Fruit fly (Drosophila melanogaster) whole organism, prepupa: ENCODE results near the gene CG4970.

ENCODE experiments used
- Blimp-1 ChIP-seq: fragments of 200-800 bp; sonication (Bioruptor generic); optimal IDR thresholded peaks from 3 replicates; lab custom pipeline; 2017; ENCODE audit warnings: missing biosample characterization, missing genetic modification characterization, mild to moderate bottlenecking, moderate library complexity, missing genetic modification reagents
- CG10631 ChIP-seq: fragments of 200-800 bp; sonication (Bioruptor generic); optimal IDR thresholded peaks from 2 replicates; lab custom pipeline; 2016; ENCODE audit warnings: missing biosample characterization, missing genetic modification characterization
- CG10669 ChIP-seq: fragments of 200-800 bp; sonication (Bioruptor generic); optimal IDR thresholded peaks from 3 replicates; lab custom pipeline; 2018; ENCODE audit warnings: missing biosample characterization, mild to moderate bottlenecking, missing genetic modification characterization, moderate library complexity
- CG11762 ChIP-seq: fragments of 200-800 bp; sonication (Bioruptor generic); optimal IDR thresholded peaks from 3 replicates; lab custom pipeline; 2016; ENCODE audit warnings: missing biosample characterization, missing genetic modification characterization; ENCODE audit not compliant: insufficient read depth
- CG11902 ChIP-seq: fragments of 200-800 bp; sonication (Bioruptor generic); optimal IDR thresholded peaks from 3 replicates; lab custom pipeline; 2016; ENCODE audit warnings: missing biosample characterization, missing genetic modification characterization
- CG15336 ChIP-seq: fragments of 200-800 bp; sonication (Bioruptor generic); IDR thresholded peaks from 2 replicates; pipeline ENCODE4 v1.3.6; 2022; ENCODE audit warnings: missing biosample characterization, missing genetic modification characterization
- CG1621 ChIP-seq: fragments of 200-800 bp; sonication (Bioruptor generic); optimal IDR thresholded peaks from 3 replicates; lab custom pipeline; 2018; ENCODE audit warnings: missing biosample characterization, mild to moderate bottlenecking, missing genetic modification characterization
- CG16779 ChIP-seq: fragments of 200-800 bp; sonication (Bioruptor generic); optimal IDR thresholded peaks from 3 replicates; lab custom pipeline; 2017; ENCODE audit warnings: missing biosample characterization, mild to moderate bottlenecking, missing genetic modification characterization
- CG34406 ChIP-seq: fragments of 200-800 bp; sonication (Bioruptor generic); optimal IDR thresholded peaks from 3 replicates; lab custom pipeline; 2016; ENCODE audit warnings: missing biosample characterization, missing genetic modification characterization
- CG3919 ChIP-seq: fragments of 200-800 bp; sonication (Bioruptor generic); optimal IDR thresholded peaks from 3 replicates; lab custom pipeline; 2016; ENCODE audit warnings: missing biosample characterization, missing genetic modification characterization
- CG4318 ChIP-seq: fragments of 200-800 bp; sonication (Bioruptor generic); optimal IDR thresholded peaks from 3 replicates; lab custom pipeline; 2017; ENCODE audit warnings: missing biosample characterization, mild to moderate bottlenecking, missing genetic modification characterization
- CG6163 ChIP-seq: fragments of 200-800 bp; sonication (Bioruptor generic); IDR thresholded peaks from 3 replicates; pipeline ENCODE4 v1.3.6; 2022; ENCODE audit warnings: missing biosample characterization, missing genetic modification characterization
- CG6276 ChIP-seq: fragments of 200-800 bp; sonication (Bioruptor generic); optimal IDR thresholded peaks from 2 replicates; lab custom pipeline; 2017; ENCODE audit warnings: missing biosample characterization, mild to moderate bottlenecking, missing genetic modification characterization
- CG6792 ChIP-seq: fragments of 200-800 bp; sonication (Bioruptor generic); optimal IDR thresholded peaks from 3 replicates; lab custom pipeline; 2016; ENCODE audit warnings: missing biosample characterization, missing genetic modification characterization
- CG6854 ChIP-seq: fragments of 200-800 bp; sonication (Bioruptor generic); optimal IDR thresholded peaks from 2 replicates; lab custom pipeline; 2017; ENCODE audit warnings: missing biosample characterization, mild to moderate bottlenecking, missing genetic modification characterization
- CG7368 ChIP-seq: fragments of 200-800 bp; sonication (Bioruptor generic); optimal IDR thresholded peaks from 3 replicates; lab custom pipeline; 2016; ENCODE audit warnings: missing biosample characterization, missing genetic modification characterization
- CG8119 ChIP-seq: fragments of 200-800 bp; sonication (Bioruptor generic); IDR thresholded peaks from 3 replicates; pipeline ENCODE4 v1.3.6; 2022; ENCODE audit warnings: missing biosample characterization, missing genetic modification characterization
- CG8632 ChIP-seq: fragments of 200-800 bp; sonication (Bioruptor generic); optimal IDR thresholded peaks from 3 replicates; lab custom pipeline; 2016; ENCODE audit warnings: missing biosample characterization, missing genetic modification characterization
- CG9139 ChIP-seq: fragments of 200-800 bp; sonication (Bioruptor generic); optimal IDR thresholded peaks from 3 replicates; lab custom pipeline; 2017; ENCODE audit warnings: missing biosample characterization, mild to moderate bottlenecking, missing genetic modification characterization
- Eip75B ChIP-seq: fragments of 200-800 bp; sonication (Bioruptor generic); optimal IDR thresholded peaks from 3 replicates; lab custom pipeline; 2016; ENCODE audit warnings: missing biosample characterization, missing genetic modification characterization
- Eip93F ChIP-seq: fragments of 200-800 bp; sonication (Bioruptor generic); optimal IDR thresholded peaks from 2 replicates; lab custom pipeline; 2016; ENCODE audit warnings: missing biosample characterization, mild to moderate bottlenecking, missing genetic modification characterization
- Ets21C ChIP-seq: fragments of 200-800 bp; sonication (Bioruptor generic); optimal IDR thresholded peaks from 3 replicates; lab custom pipeline; 2016; ENCODE audit warnings: missing biosample characterization, missing genetic modification characterization
- Hr38 ChIP-seq: sonication (Bioruptor generic); optimal IDR thresholded peaks from 2 replicates; lab custom pipeline; 2016; ENCODE audit warnings: missing biosample characterization, missing genetic modification characterization
- Hr39 ChIP-seq: fragments of 200-800 bp; sonication (Bioruptor generic); optimal IDR thresholded peaks from 2 replicates; lab custom pipeline; 2016; ENCODE audit warnings: missing biosample characterization, missing genetic modification characterization
- Hr4 ChIP-seq: fragments of 200-800 bp; sonication (Bioruptor generic); optimal IDR thresholded peaks from 3 replicates; lab custom pipeline; 2016; ENCODE audit warnings: missing biosample characterization, missing genetic modification characterization
- Met ChIP-seq: fragments of 200-800 bp; sonication (Bioruptor generic); optimal IDR thresholded peaks from 3 replicates; lab custom pipeline; 2016; ENCODE audit warnings: missing biosample characterization, missing genetic modification characterization
- Smox ChIP-seq: fragments of 200-800 bp; sonication (Bioruptor generic); optimal IDR thresholded peaks from 3 replicates; lab custom pipeline; 2016; ENCODE audit warnings: missing biosample characterization, missing genetic modification characterization
- Sox15 ChIP-seq: fragments of 200-800 bp; sonication (Bioruptor generic); optimal IDR thresholded peaks from 3 replicates; lab custom pipeline; 2016; ENCODE audit warnings: missing biosample characterization, missing genetic modification characterization
- achi ChIP-seq: fragments of 200-800 bp; sonication (Bioruptor generic); optimal IDR thresholded peaks from 3 replicates; lab custom pipeline; 2016; ENCODE audit warnings: missing biosample characterization, missing genetic modification characterization
- cyc ChIP-seq: fragments of 200-800 bp; sonication (Bioruptor generic); optimal IDR thresholded peaks from 3 replicates; lab custom pipeline; 2016; ENCODE audit warnings: missing biosample characterization, missing genetic modification characterization
- eg ChIP-seq: fragments of 200-800 bp; sonication (Bioruptor generic); IDR thresholded peaks from 3 replicates; pipeline ENCODE4 v1.3.6; 2022; ENCODE audit warnings: missing biosample characterization, missing genetic modification characterization
- esn ChIP-seq: fragments of 200-800 bp; sonication (Bioruptor generic); optimal IDR thresholded peaks from 2 replicates; lab custom pipeline; 2016; ENCODE audit warnings: missing biosample characterization, mild to moderate bottlenecking, missing genetic modification characterization, moderate library complexity
- fd59A ChIP-seq: fragments of 200-800 bp; sonication (Bioruptor generic); optimal IDR thresholded peaks from 2 replicates; lab custom pipeline; 2017; ENCODE audit warnings: missing biosample characterization, mild to moderate bottlenecking, missing genetic modification characterization, missing genetic modification reagents
- fd85E ChIP-seq: fragments of 200-800 bp; sonication (Bioruptor generic); optimal IDR thresholded peaks from 3 replicates; lab custom pipeline; 2016; ENCODE audit warnings: missing biosample characterization, missing genetic modification characterization
- fkh ChIP-seq: fragments of 200-800 bp; sonication (Bioruptor generic); optimal IDR thresholded peaks from 3 replicates; lab custom pipeline; 2017; ENCODE audit warnings: missing biosample characterization, mild to moderate bottlenecking, missing genetic modification characterization, moderate library complexity
- pdm3 ChIP-seq: fragments of 200-800 bp; sonication (Bioruptor generic); optimal IDR thresholded peaks from 3 replicates; lab custom pipeline; 2016; ENCODE audit warnings: missing biosample characterization, missing genetic modification characterization
- salr ChIP-seq, 2 experiments: fragments of 200-800 bp; sonication (Bioruptor generic); optimal IDR thresholded peaks; 3 replicates each; lab custom pipeline; 2016 to 2018; ENCODE audit warnings: missing biosample characterization in 2 of 2, missing genetic modification characterization in 2 of 2, mild to moderate bottlenecking in 1 of 2
- spab ChIP-seq: fragments of 200-800 bp; sonication (Bioruptor generic); optimal IDR thresholded peaks from 2 replicates; lab custom pipeline; 2017; ENCODE audit warnings: missing biosample characterization, mild to moderate bottlenecking, missing genetic modification characterization, missing genetic modification reagents
- ss ChIP-seq, 2 experiments: fragments of 200-800 bp; sonication (Bioruptor generic); optimal IDR thresholded peaks; 2 replicates in 1 of 2; 3 replicates in 1 of 2; lab custom pipeline; 2017 to 2018; ENCODE audit warnings: mild to moderate bottlenecking in 2 of 2, missing biosample characterization in 2 of 2, missing genetic modification characterization in 2 of 2, moderate library complexity in 1 of 2
- topi ChIP-seq: fragments of 200-800 bp; sonication (Bioruptor generic); optimal IDR thresholded peaks from 3 replicates; lab custom pipeline; 2016; ENCODE audit warnings: missing biosample characterization, missing genetic modification characterization

Gene CG4970

dm6 chr2L:11498839-11499238 lies 18.4 kb upstream of the CG4970 start, which contains the start of gene Cog8 (continued):
- TF ChIP-seq fkh (GFP tag; lab: Kevin White, UChicago) = no peak
- peak; percentile 30 for TF ChIP-seq CG6792 (GFP tag; lab: Kevin White, UChicago)
- peak; percentile 31 for TF ChIP-seq achi (GFP tag; lab: Kevin White, UChicago)
- no peak for TF ChIP-seq CG11762 (GFP tag; lab: Kevin White, UChicago)
- TF ChIP-seq salr (GFP tag; optimal IDR thresholded peaks at IDR 0.05; lab: Kevin White, UChicago) = peak in 1 of 2 experiments; percentile 8
- TF ChIP-seq CG10631 (GFP tag; lab: Kevin White, UChicago) = peak; percentile 64
- TF ChIP-seq cyc (GFP tag; lab: Kevin White, UChicago) = peak; percentile 36
- peak; percentile 26 for TF ChIP-seq Met (GFP tag; lab: Kevin White, UChicago)
- TF ChIP-seq CG34406 (GFP tag; lab: Kevin White, UChicago) = no peak
- no peak for TF ChIP-seq CG11902 (GFP tag; lab: Kevin White, UChicago)
- TF ChIP-seq topi (GFP tag; lab: Kevin White, UChicago) = peak; percentile 15

- TF ChIP-seq Smox (no peak), spab (no peak), CG6276 (peak; percentile 18), CG7368 (GFP tag; lab: Kevin White, UChicago) (no peak), Hr38 (no peak), Eip93F (GFP tag; lab: Kevin White, UChicago) (no peak), CG6163 (GFP tag; lab: Robert Waterston, UW) (0 out of 3 replicates have a peak, but pooled peaks have one; percentile 19), Blimp-1 (GFP tag; lab: Kevin White, UChicago) (no peak), salr (GFP tag; optimal IDR thresholded peaks at IDR 0.05; lab: Kevin White, UChicago) (no peak), pdm3 (GFP tag; lab: Kevin White, UChicago) (no peak), Eip75B (GFP tag; lab: Kevin White, UChicago) (no peak), fd85E (GFP tag; lab: Kevin White, UChicago) (no peak), Sox15 (no peak), CG34406 (GFP tag; lab: Kevin White, UChicago) (no peak), fd59A (GFP tag; lab: Kevin White, UChicago) (no peak), esn (no peak), CG16779 (tag; lab: Kevin White, UChicago) (no peak), CG6854 (GFP tag; lab: Kevin White, UChicago) (peak; percentile 16), ss (GFP tag; optimal IDR thresholded peaks at IDR 0.05; lab: Kevin White, UChicago) (peak in 1 of 2 experiments; percentile 43), Hr39 (GFP tag; lab: Kevin White, UChicago) (no peak), Met (GFP tag; lab: Kevin White, UChicago) (no peak), CG3919 (GFP tag; lab: Kevin White, UChicago) (no peak), cyc (GFP tag; lab: Kevin White, UChicago) (no peak), CG15336 (GFP tag; lab: Robert Waterston, UW) (peak; percentile 21; the same call in 1 of the 2 replicates), Hr4 (GFP tag; lab: Kevin White, UChicago) (no peak), Ets21C (GFP tag; lab: Kevin White, UChicago) (no peak), CG8119 (GFP tag; lab: Robert Waterston, UW) (peak; percentile 65; the same call in 2 of the 3 replicates), CG4318 (GFP tag; lab: Kevin White, UChicago) (no peak), CG8632 (GFP tag; lab: Kevin White, UChicago) (no peak), CG10669 (GFP tag; lab: Kevin White, UChicago) (no peak), CG1621 (no peak), eg (GFP tag; lab: Robert Waterston, UW) (peak; percentile 69; the same call in 2 of the 3 replicates), CG9139 (no peak)
Measured at dm6 chr2L:11500649-11501048, 16.5 kb upstream of the CG4970 start.
